Worm (Caenorhabditis elegans) whole organism, midembryonic: ENCODE data around the gene fat-2.

Experiments
- T22C8.4 ChIP-seq: fragments of 200-800 bp; sonication (Bioruptor generic); IDR thresholded peaks from 2 replicates; pipeline ENCODE4 v1.3.6; 2022; ENCODE audit warnings: missing genetic modification characterization, missing compliant biosample characterization
- cog-1 ChIP-seq: sonication (generic microtip); optimal IDR thresholded peaks from 2 replicates; lab custom pipeline; 2016; ENCODE audit warnings: missing genetic modification characterization, missing compliant biosample characterization
- ref-1 ChIP-seq: fragments of 200-800 bp; sonication (Bioruptor generic); conservative IDR thresholded peaks from 2 replicates; pipeline ENCODE4 v1.3.6; 2022; ENCODE audit warnings: missing genetic modification reagents, missing genetic modification characterization, missing compliant biosample characterization
- ztf-29 ChIP-seq: fragments of 200-800 bp; sonication (Bioruptor generic); IDR thresholded peaks from 2 replicates; pipeline ENCODE4 v1.3.6; 2022; ENCODE audit warnings: missing genetic modification reagents, missing genetic modification characterization, missing compliant biosample characterization

DNA sequence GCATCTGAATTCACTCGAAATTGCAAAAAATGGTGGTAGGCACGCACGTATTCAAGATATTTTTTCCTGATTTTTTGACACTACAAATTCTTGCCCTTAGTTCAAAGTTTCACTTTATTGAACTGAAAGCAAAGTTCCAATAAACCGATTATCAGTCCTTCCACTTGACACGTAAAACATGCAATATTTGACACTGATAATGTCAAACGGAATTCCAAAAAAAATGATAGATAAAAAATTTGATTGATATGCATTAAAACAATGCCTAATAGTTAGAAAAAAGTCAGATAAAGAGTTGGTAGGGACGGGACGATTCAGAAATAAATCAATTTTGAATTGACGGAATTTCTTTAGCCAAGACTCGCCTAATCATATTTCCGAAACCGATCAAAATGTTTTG, 3.4 kb downstream of the fat-2 start:
- TF ChIP-seq cog-1 (no peak), ztf-29 (GFP tag; lab: Robert Waterston, UW) (no peak), T22C8.4 (GFP tag; lab: Robert Waterston, UW) (no peak), ref-1 (GFP tag; lab: Robert Waterston, UW) (no peak)
